Worm (Caenorhabditis elegans) whole organism, mixed stage, embryonic: ENCODE data around the gene ZK1236.5.
A peak's percentile ranks its signal among the peaks of the same experiment; 100 is the strongest.

ENCODE experiments used
- M03D4.4 ChIP-seq: sonication (generic microtip); optimal IDR thresholded peaks from 2 replicates; lab custom pipeline; 2017; ENCODE audit warnings: mild to moderate bottlenecking, missing genetic modification characterization, missing compliant biosample characterization
- bed-3 ChIP-seq: fragments of 200-800 bp; sonication (Bioruptor generic); optimal IDR thresholded peaks from 3 replicates; lab custom pipeline; 2018; ENCODE audit warnings: mild to moderate bottlenecking, missing genetic modification characterization, moderate library complexity, missing compliant biosample characterization
- blmp-1 ChIP-seq: fragments of 150-350 bp; optimal IDR thresholded peaks from 2 replicates; lab custom pipeline; 2014; ENCODE audit warnings: missing biosample characterization, missing genetic modification characterization
- ceh-39 ChIP-seq: fragments of 150-350 bp; optimal IDR thresholded peaks from 2 replicates; lab custom pipeline; 2014; ENCODE audit warnings: missing biosample characterization, missing genetic modification characterization
- ceh-43 ChIP-seq: fragments of 200-800 bp; sonication (Bioruptor generic); optimal IDR thresholded peaks from 2 replicates; lab custom pipeline; 2018; ENCODE audit warnings: mild to moderate bottlenecking, missing genetic modification characterization, moderate library complexity, missing compliant biosample characterization
- ceh-83 ChIP-seq: fragments of 200-800 bp; sonication (Bioruptor generic); optimal IDR thresholded peaks from 2 replicates; lab custom pipeline; 2018; ENCODE audit warnings: mild to moderate bottlenecking, missing genetic modification characterization, missing compliant biosample characterization
- ces-1 ChIP-seq: fragments of 150-350 bp; optimal IDR thresholded peaks from 2 replicates; lab custom pipeline; 2014; ENCODE audit warnings: missing biosample characterization, missing genetic modification reagents, missing genetic modification characterization
- cnd-1 ChIP-seq: fragments of 200-800 bp; sonication (Bioruptor generic); optimal IDR thresholded peaks from 2 replicates; lab custom pipeline; 2018; ENCODE audit warnings: mild to moderate bottlenecking, missing genetic modification characterization, missing compliant biosample characterization
- drap-1 ChIP-seq: fragments of 200-800 bp; sonication (Bioruptor generic); optimal IDR thresholded peaks from 3 replicates; lab custom pipeline; 2018; ENCODE audit warnings: mild to moderate bottlenecking, missing genetic modification characterization, missing compliant biosample characterization
- elt-1 ChIP-seq: sonication (generic microtip); optimal IDR thresholded peaks from 2 replicates; lab custom pipeline; 2017; ENCODE audit warnings: missing genetic modification characterization, mild to moderate bottlenecking, missing compliant biosample characterization, antibody characterized with exemption, moderate library complexity, borderline replicate concordance; ENCODE audit not compliant: insufficient read depth
- elt-3 ChIP-seq: fragments of 150-350 bp; optimal IDR thresholded peaks from 2 replicates; lab custom pipeline; 2014; ENCODE audit warnings: missing biosample characterization, missing genetic modification characterization
- flh-1 ChIP-seq: fragments of 200-800 bp; sonication (Bioruptor generic); optimal IDR thresholded peaks from 2 replicates; lab custom pipeline; 2018; ENCODE audit warnings: mild to moderate bottlenecking, missing genetic modification characterization, moderate library complexity, missing compliant biosample characterization
- ham-2 ChIP-seq: fragments of 200-800 bp; sonication (Bioruptor generic); optimal IDR thresholded peaks from 2 replicates; lab custom pipeline; 2018; ENCODE audit warnings: mild to moderate bottlenecking, missing genetic modification characterization, missing compliant biosample characterization
- hlh-1 ChIP-seq: fragments of 150-350 bp; optimal IDR thresholded peaks from 2 replicates; lab custom pipeline; 2014; ENCODE audit warnings: missing biosample characterization, missing genetic modification reagents, missing genetic modification characterization
- lin-13 ChIP-seq: fragments of 150-350 bp; optimal IDR thresholded peaks from 2 replicates; lab custom pipeline; 2014; ENCODE audit warnings: missing biosample characterization, missing genetic modification characterization
- lin-32 ChIP-seq: fragments of 200-800 bp; sonication (Bioruptor generic); optimal IDR thresholded peaks from 2 replicates; lab custom pipeline; 2018; ENCODE audit warnings: mild to moderate bottlenecking, missing genetic modification characterization, missing compliant biosample characterization
- lsy-2 ChIP-seq: fragments of 150-350 bp; optimal IDR thresholded peaks from 2 replicates; lab custom pipeline; 2014; ENCODE audit warnings: missing biosample characterization, missing genetic modification characterization
- mab-5 ChIP-seq: fragments of 150-350 bp; optimal IDR thresholded peaks from 2 replicates; lab custom pipeline; 2014; ENCODE audit warnings: missing biosample characterization, missing genetic modification characterization
- mep-1 ChIP-seq: fragments of 150-350 bp; optimal IDR thresholded peaks from 2 replicates; lab custom pipeline; 2017; ENCODE audit warnings: missing biosample characterization, missing genetic modification reagents, missing genetic modification characterization, inconsistent platforms
- mls-2 ChIP-seq: sonication (generic microtip); optimal IDR thresholded peaks from 2 replicates; lab custom pipeline; 2016; ENCODE audit warnings: mild to moderate bottlenecking, missing genetic modification characterization, moderate library complexity, missing compliant biosample characterization
- nhr-12 ChIP-seq: fragments of 150-350 bp; optimal IDR thresholded peaks from 2 replicates; lab custom pipeline; 2014; ENCODE audit warnings: missing biosample characterization, missing genetic modification characterization
- nhr-2 ChIP-seq: fragments of 150-350 bp; optimal IDR thresholded peaks from 2 replicates; lab custom pipeline; 2014; ENCODE audit warnings: missing biosample characterization, missing genetic modification characterization
- nhr-237 ChIP-seq: fragments of 150-350 bp; optimal IDR thresholded peaks from 2 replicates; lab custom pipeline; 2014; ENCODE audit warnings: missing biosample characterization, missing genetic modification characterization
- nhr-28 ChIP-seq: fragments of 150-350 bp; optimal IDR thresholded peaks from 2 replicates; lab custom pipeline; 2014; ENCODE audit warnings: missing biosample characterization, missing genetic modification characterization
- nhr-76 ChIP-seq: sonication (generic microtip); optimal IDR thresholded peaks from 2 replicates; lab custom pipeline; 2017; ENCODE audit warnings: missing biosample characterization, missing genetic modification characterization
- pha-4 ChIP-seq: fragments of 150-350 bp; optimal IDR thresholded peaks from 2 replicates; lab custom pipeline; 2018; ENCODE audit warnings: missing biosample characterization, missing genetic modification reagents, missing genetic modification characterization
- sem-2 ChIP-seq: fragments of 200-800 bp; sonication (Bioruptor generic); optimal IDR thresholded peaks from 2 replicates; lab custom pipeline; 2018; ENCODE audit warnings: mild to moderate bottlenecking, missing genetic modification characterization, missing compliant biosample characterization
- snpc-4 ChIP-seq: fragments of 150-350 bp; optimal IDR thresholded peaks from 2 replicates; lab custom pipeline; 2014; ENCODE audit warnings: missing biosample characterization, missing genetic modification characterization
- sptf-1 ChIP-seq: sonication (generic microtip); optimal IDR thresholded peaks from 2 replicates; lab custom pipeline; 2017; ENCODE audit warnings: mild to moderate bottlenecking, missing genetic modification characterization, moderate library complexity, missing compliant biosample characterization
- tbx-8 ChIP-seq: fragments of 200-800 bp; sonication (Bioruptor generic); optimal IDR thresholded peaks from 2 replicates; lab custom pipeline; 2018; ENCODE audit warnings: mild to moderate bottlenecking, missing genetic modification characterization, moderate library complexity, missing compliant biosample characterization
- unc-120 ChIP-seq: sonication (generic microtip); optimal IDR thresholded peaks from 2 replicates; lab custom pipeline; 2017; ENCODE audit warnings: missing genetic modification characterization, missing compliant biosample characterization; ENCODE audit not compliant: poor library complexity, severe bottlenecking
- unc-62 ChIP-seq: fragments of 150-350 bp; optimal IDR thresholded peaks from 2 replicates; lab custom pipeline; 2014; ENCODE audit warnings: missing biosample characterization, missing genetic modification reagents, missing genetic modification characterization
- ztf-11 ChIP-seq: fragments of 150-350 bp; optimal IDR thresholded peaks from 2 replicates; lab custom pipeline; 2014; ENCODE audit warnings: missing biosample characterization, missing genetic modification characterization

ZK1236.5 gene

ce11 chrIII:8461410-8461809 lies 29.4 kb upstream of the ZK1236.5 start:
- TF ChIP-seq unc-62 (GFP tag; lab: Kevin White, UChicago) (peak; percentile 42), hlh-1 (tag; lab: Kevin White, UChicago) (no peak), lsy-2 (tag; lab: Kevin White, UChicago) (peak; percentile 92)

- TF ChIP-seq sptf-1 (tag; lab: Kevin White, UChicago) (no peak), ceh-83 (GFP tag; lab: Kevin White, UChicago) (no peak), nhr-2 (tag; lab: Kevin White, UChicago) (no peak), bed-3 (no peak), tbx-8 (GFP tag; lab: Kevin White, UChicago) (no peak), nhr-12 (tag; lab: Kevin White, UChicago) (no peak), lin-32 (GFP tag; lab: Kevin White, UChicago) (no peak), pha-4 (tag; lab: Kevin White, UChicago) (no peak), snpc-4 (tag; lab: Kevin White, UChicago) (no peak), nhr-76 (tag; lab: Kevin White, UChicago) (no peak), drap-1 (no peak)
These were observed 25.6 kb upstream of the ZK1236.5 start for ce11 chrIII:8457605-8458004.

- TF ChIP-seq lsy-2 (tag; lab: Kevin White, UChicago) = no peak
- no peak for TF ChIP-seq snpc-4 (tag; lab: Kevin White, UChicago)
- TF ChIP-seq ceh-39 (tag; lab: Kevin White, UChicago) = no peak
- no peak for TF ChIP-seq ces-1 (GFP tag; lab: Kevin White, UChicago)
These were observed 19.2 kb upstream of the ZK1236.5 start for ce11 chrIII:8451181-8451580.

ce11 chrIII:8450494-8450893 lies 18.5 kb upstream of the ZK1236.5 start:
- TF ChIP-seq lsy-2 (tag; lab: Kevin White, UChicago) (no peak), mep-1 (tag; lab: Kevin White, UChicago) (no peak), lin-13 (no peak), elt-3 (tag; lab: Kevin White, UChicago) (no peak), cnd-1 (no peak), flh-1 (GFP tag; lab: Kevin White, UChicago) (no peak), ceh-43 (GFP tag; lab: Kevin White, UChicago) (no peak), ces-1 (GFP tag; lab: Kevin White, UChicago) (no peak), unc-62 (GFP tag; lab: Kevin White, UChicago) (no peak), drap-1 (no peak), elt-1 (no peak), ceh-39 (tag; lab: Kevin White, UChicago) (no peak), sptf-1 (tag; lab: Kevin White, UChicago) (no peak)

ce11 chrIII:8449160-8449807 lies 17.3 kb upstream of the ZK1236.5 start, which contains the start of gene mrpl-32:
Gene mrpl-32 (plus strand): TSS chrIII:8449757.
- TF ChIP-seq blmp-1 (tag; lab: Kevin White, UChicago) = no peak
- TF ChIP-seq mab-5 (tag; lab: Kevin White, UChicago) = no peak
- no peak for TF ChIP-seq elt-3 (tag; lab: Kevin White, UChicago)
- TF ChIP-seq nhr-28 = no peak
- TF ChIP-seq lsy-2 (tag; lab: Kevin White, UChicago) = no peak
- TF ChIP-seq unc-62 (GFP tag; lab: Kevin White, UChicago) = no peak
- no peak for TF ChIP-seq sem-2
- no peak for TF ChIP-seq ceh-43 (GFP tag; lab: Kevin White, UChicago)
- no peak for TF ChIP-seq pha-4 (tag; lab: Kevin White, UChicago)
- TF ChIP-seq hlh-1 (tag; lab: Kevin White, UChicago) = no peak
- no peak for TF ChIP-seq lin-13
- no peak for TF ChIP-seq tbx-8 (GFP tag; lab: Kevin White, UChicago)
- TF ChIP-seq mep-1 (tag; lab: Kevin White, UChicago) = no peak

ce11 chrIII:8446940-8447403 lies 15.0 kb upstream of the ZK1236.5 start, which contains the start of gene rpn-3:
Gene rpn-3 (plus strand): TSS chrIII:8447353.
- TF ChIP-seq ces-1 (GFP tag; lab: Kevin White, UChicago) (peak; percentile 98), lsy-2 (tag; lab: Kevin White, UChicago) (peak; percentile 91), sem-2 (no peak), elt-3 (tag; lab: Kevin White, UChicago) (peak; percentile 71), nhr-2 (tag; lab: Kevin White, UChicago) (peak; percentile 70), bed-3 (no peak), ham-2 (GFP tag; lab: Kevin White, UChicago) (no peak), ztf-11 (peak; percentile 71), mep-1 (tag; lab: Kevin White, UChicago) (peak; percentile 99), sptf-1 (tag; lab: Kevin White, UChicago) (peak; percentile 79), pha-4 (tag; lab: Kevin White, UChicago) (peak; percentile 99), snpc-4 (tag; lab: Kevin White, UChicago) (no peak), elt-1 (peak; percentile 16), nhr-28 (no peak), M03D4.4 (tag; lab: Kevin White, UChicago) (peak; percentile 44), drap-1 (peak; percentile 42), ceh-43 (GFP tag; lab: Kevin White, UChicago) (no peak), mls-2 (tag; lab: Kevin White, UChicago) (peak; percentile 60), lin-32 (GFP tag; lab: Kevin White, UChicago) (no peak), unc-120 (peak; percentile 100), blmp-1 (tag; lab: Kevin White, UChicago) (peak; percentile 35), nhr-12 (tag; lab: Kevin White, UChicago) (no peak), mab-5 (tag; lab: Kevin White, UChicago) (peak; percentile 92), ceh-39 (tag; lab: Kevin White, UChicago) (peak; percentile 93), nhr-237 (tag; lab: Kevin White, UChicago) (peak; percentile 97), lin-13 (peak; percentile 95), unc-62 (GFP tag; lab: Kevin White, UChicago) (peak; percentile 70), hlh-1 (tag; lab: Kevin White, UChicago) (peak; percentile 53)
